Worm (Caenorhabditis elegans) whole organism, midembryonic: Measurements from ENCODE around the gene fkb-6.

Experiments used
- T22C8.4 ChIP-seq: fragments of 200-800 bp; sonication (Bioruptor generic); IDR thresholded peaks from 2 replicates; pipeline ENCODE4 v1.3.6; 2022; ENCODE audit warnings: missing genetic modification characterization, missing compliant biosample characterization
- cog-1 ChIP-seq: sonication (generic microtip); optimal IDR thresholded peaks from 2 replicates; lab custom pipeline; 2016; ENCODE audit warnings: missing genetic modification characterization, missing compliant biosample characterization
- flt-1 ChIP-seq: fragments of 200-800 bp; sonication (Bioruptor generic); IDR thresholded peaks from 2 replicates; pipeline ENCODE4 v1.3.6; 2022; ENCODE audit warnings: missing genetic modification characterization, missing compliant biosample characterization
- klf-2 ChIP-seq: fragments of 200-800 bp; sonication (Bioruptor generic); conservative IDR thresholded peaks from 2 replicates; pipeline ENCODE4 v1.3.6; 2022; ENCODE audit warnings: missing genetic modification reagents, missing genetic modification characterization, missing compliant biosample characterization
- med-1 ChIP-seq: sonication (generic microtip); optimal IDR thresholded peaks from 2 replicates; lab custom pipeline; 2017; ENCODE audit warnings: missing genetic modification characterization, mild to moderate bottlenecking, missing compliant biosample characterization, antibody characterized with exemption, missing genetic modification reagents; ENCODE audit not compliant: insufficient read depth
- ref-1 ChIP-seq: fragments of 200-800 bp; sonication (Bioruptor generic); conservative IDR thresholded peaks from 2 replicates; pipeline ENCODE4 v1.3.6; 2022; ENCODE audit warnings: missing genetic modification reagents, missing genetic modification characterization, missing compliant biosample characterization
- tab-1 ChIP-seq: fragments of 200-800 bp; sonication (Bioruptor generic); IDR thresholded peaks from 2 replicates; pipeline ENCODE4 v1.3.6; 2022; ENCODE audit warnings: missing genetic modification characterization, missing compliant biosample characterization
- ztf-23 ChIP-seq: fragments of 200-800 bp; sonication (Bioruptor generic); IDR thresholded peaks from 2 replicates; pipeline ENCODE4 v1.3.6; 2022; ENCODE audit warnings: missing genetic modification reagents, missing genetic modification characterization, missing compliant biosample characterization
- ztf-29 ChIP-seq: fragments of 200-800 bp; sonication (Bioruptor generic); IDR thresholded peaks from 2 replicates; pipeline ENCODE4 v1.3.6; 2022; ENCODE audit warnings: missing genetic modification reagents, missing genetic modification characterization, missing compliant biosample characterization

The fkb-6 gene

ce11 chrV:20847743-20848229, 1.8 kb downstream of the fkb-6 start:
- TF ChIP-seq ztf-23 (GFP tag; lab: Robert Waterston, UW) (no peak), ref-1 (no peak), T22C8.4 (no peak), flt-1 (GFP tag; lab: Robert Waterston, UW) (no peak), cog-1 (no peak), klf-2 (GFP tag; lab: Robert Waterston, UW) (no peak), tab-1 (GFP tag; lab: Robert Waterston, UW) (no peak), med-1 (no peak), ztf-29 (GFP tag; lab: Robert Waterston, UW) (no peak)

- no peak for TF ChIP-seq flt-1 (GFP tag; lab: Robert Waterston, UW)
Observed at ce11 chrV:20850580-20850979, 4.6 kb downstream of the fkb-6 start, which contains the start of gene clec-264. Gene clec-264, minus strand, starts transcription at chrV:20850701.

ce11 chrV:20851847-20852386, 6.0 kb downstream of the fkb-6 start, which contains the start of gene ndua-1:
Gene ndua-1, minus strand, starts transcription at chrV:20851897.
- no peak for TF ChIP-seq T22C8.4
- TF ChIP-seq ztf-29 (GFP tag; lab: Robert Waterston, UW): no peak
- peak; percentile 65; the same call in 1 of the 2 replicates for TF ChIP-seq flt-1 (GFP tag; lab: Robert Waterston, UW)
- TF ChIP-seq tab-1 (GFP tag; lab: Robert Waterston, UW): peak; percentile 41; the same call in 1 of the 2 replicates
- TF ChIP-seq med-1: peak; percentile 41
- TF ChIP-seq ztf-23 (GFP tag; lab: Robert Waterston, UW): peak; percentile 57; the same call in 1 of the 2 replicates
- no peak for TF ChIP-seq klf-2 (GFP tag; lab: Robert Waterston, UW)
- no peak for TF ChIP-seq cog-1
- no peak for TF ChIP-seq ref-1

DNA sequence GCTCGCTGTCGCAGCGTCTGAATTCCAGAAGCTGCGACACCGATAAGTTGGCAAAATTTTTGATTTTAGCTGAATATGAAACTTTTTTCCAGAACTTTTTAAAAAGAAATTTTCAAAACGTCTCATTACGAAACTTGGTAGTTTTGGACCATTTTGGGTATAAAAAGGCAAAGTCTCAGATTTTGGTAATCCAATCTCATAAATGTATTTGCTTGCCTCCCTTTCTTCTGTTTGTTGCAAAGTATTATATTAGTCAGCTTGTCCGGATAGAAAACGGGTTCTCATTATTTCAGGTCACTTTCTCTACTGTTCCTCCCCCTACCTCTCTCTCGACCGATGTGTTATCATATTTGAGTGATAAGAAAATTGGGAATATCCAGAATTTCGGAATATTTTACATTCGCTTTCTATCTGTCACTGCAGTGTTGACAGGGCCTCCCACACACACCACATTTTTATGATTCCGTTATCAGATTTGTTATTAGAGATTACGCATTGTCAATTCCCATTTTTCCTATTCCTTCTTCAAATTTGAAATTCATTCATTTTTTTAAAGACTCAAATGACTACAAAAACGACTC, 7.7 kb downstream of the fkb-6 start, which contains the start of gene F31D4.5:
Gene F31D4.5, plus strand, starts transcription at position 491 of the 581 bp plus-strand sequence.
- TF ChIP-seq klf-2 (GFP tag; lab: Robert Waterston, UW): no peak
- no peak for TF ChIP-seq ztf-29 (GFP tag; lab: Robert Waterston, UW)
- TF ChIP-seq flt-1 (GFP tag; lab: Robert Waterston, UW): no peak
- no peak for TF ChIP-seq cog-1
- TF ChIP-seq T22C8.4: no peak
- TF ChIP-seq ref-1: no peak
- TF ChIP-seq tab-1 (GFP tag; lab: Robert Waterston, UW): no peak
- no peak for TF ChIP-seq ztf-23 (GFP tag; lab: Robert Waterston, UW)
- no peak for TF ChIP-seq med-1

DNA sequence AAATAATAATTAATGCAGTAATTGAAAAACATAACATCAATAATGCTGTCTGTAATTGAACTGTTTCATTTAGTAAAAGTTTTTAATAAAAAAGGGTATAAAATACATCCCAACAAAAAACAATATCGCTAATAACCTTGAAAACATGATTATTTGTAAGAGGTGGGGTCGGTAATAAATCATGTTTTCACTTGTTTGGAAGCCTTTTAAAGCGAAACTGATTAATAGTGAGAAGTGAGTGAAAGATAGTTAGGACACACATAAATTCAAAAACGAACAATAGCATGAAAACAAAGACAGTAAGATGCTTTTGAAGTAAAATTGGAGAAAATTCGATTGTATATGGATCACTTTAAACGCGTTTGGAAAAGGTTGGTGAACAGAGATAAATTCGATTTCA, 15.1 kb downstream of the fkb-6 start, which contains the start of gene try-4:
Gene try-4, minus strand, starts transcription at position 74 of the 400 bp plus-strand sequence.
- TF ChIP-seq cog-1: no peak

ce11 chrV:20862681-20863080, 16.7 kb downstream of the fkb-6 start, which contains the start of gene twk-35:
Gene twk-35, plus strand, starts transcription at chrV:20862981.
- TF ChIP-seq ztf-23 (GFP tag; lab: Robert Waterston, UW) (no peak), cog-1 (no peak), flt-1 (GFP tag; lab: Robert Waterston, UW) (no peak), ref-1 (no peak), klf-2 (GFP tag; lab: Robert Waterston, UW) (no peak), ztf-29 (GFP tag; lab: Robert Waterston, UW) (no peak), T22C8.4 (no peak), tab-1 (GFP tag; lab: Robert Waterston, UW) (no peak), med-1 (no peak)

- no peak for TF ChIP-seq klf-2 (GFP tag; lab: Robert Waterston, UW)
- no peak for TF ChIP-seq ztf-23 (GFP tag; lab: Robert Waterston, UW)
- TF ChIP-seq cog-1: no peak
- TF ChIP-seq T22C8.4: no peak
Observed at ce11 chrV:20866406-20866805, 20.4 kb downstream of the fkb-6 start.

DNA sequence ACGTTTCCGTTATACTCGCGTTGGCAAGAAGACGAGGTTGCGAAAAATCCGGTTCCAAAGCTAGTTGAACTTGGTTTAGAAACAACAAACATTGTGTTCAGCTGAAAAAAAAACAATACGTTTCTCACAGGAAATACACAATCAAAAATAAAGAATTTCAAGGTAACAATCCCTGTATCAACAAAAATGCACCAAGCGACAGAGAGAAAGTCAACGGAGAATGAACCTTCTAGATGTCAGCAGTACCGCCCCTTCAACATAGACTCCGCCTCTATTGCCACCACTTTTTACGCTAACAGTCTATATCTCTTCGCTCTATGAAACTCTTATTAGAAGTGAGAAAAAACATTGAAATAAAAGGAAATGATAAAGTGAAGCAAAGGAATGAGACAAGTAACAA, 22.4 kb downstream of the fkb-6 start, which contains the start of gene F31D4.8:
Gene F31D4.8, minus strand, starts transcription at position 101 of the 400 bp plus-strand sequence.
- TF ChIP-seq tab-1 (GFP tag; lab: Robert Waterston, UW) (no peak), med-1 (no peak), ztf-23 (GFP tag; lab: Robert Waterston, UW) (no peak), ref-1 (no peak), klf-2 (GFP tag; lab: Robert Waterston, UW) (no peak), flt-1 (GFP tag; lab: Robert Waterston, UW) (no peak), ztf-29 (GFP tag; lab: Robert Waterston, UW) (no peak), cog-1 (no peak), T22C8.4 (no peak)

DNA sequence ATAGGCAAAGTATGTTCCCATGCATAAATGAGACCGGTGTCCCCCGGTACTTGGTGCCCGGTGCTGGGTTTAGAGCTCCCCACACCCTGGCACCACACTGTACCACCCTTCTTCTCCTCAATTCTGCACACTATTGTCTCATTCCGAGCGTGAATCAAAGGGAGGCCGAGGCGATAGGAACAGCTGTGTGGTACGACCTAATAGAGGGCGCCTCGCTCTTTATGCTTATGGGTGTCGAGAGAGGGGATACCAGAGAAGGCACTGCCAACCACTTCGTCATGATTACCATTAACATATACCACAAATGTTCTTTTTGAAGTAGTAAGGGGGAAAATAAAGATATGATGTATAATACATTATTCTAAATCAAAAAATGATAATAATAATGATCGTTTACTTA, 24.7 kb downstream of the fkb-6 start:
- TF ChIP-seq ztf-29 (GFP tag; lab: Robert Waterston, UW) (no peak), T22C8.4 (no peak), ref-1 (no peak), ztf-23 (GFP tag; lab: Robert Waterston, UW) (no peak), flt-1 (GFP tag; lab: Robert Waterston, UW) (no peak), klf-2 (GFP tag; lab: Robert Waterston, UW) (no peak), tab-1 (GFP tag; lab: Robert Waterston, UW) (no peak)

DNA sequence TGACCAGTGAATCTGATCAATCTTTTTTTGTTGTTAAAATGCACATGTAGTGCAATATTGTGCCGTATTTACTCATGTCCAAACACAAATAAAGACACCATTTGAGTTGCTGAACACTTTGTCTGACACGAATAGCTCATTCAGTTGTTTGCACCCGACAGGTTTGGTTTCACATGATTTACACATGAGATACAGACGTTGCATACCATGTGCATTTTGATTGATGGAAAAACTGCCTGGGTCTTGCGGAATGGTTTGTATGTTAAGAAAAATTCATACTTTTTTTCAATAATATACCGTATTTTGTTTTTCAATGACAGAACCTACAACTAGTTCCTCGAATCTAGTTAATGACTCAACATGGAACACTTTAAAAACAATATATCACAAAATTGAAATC, 25.2 kb downstream of the fkb-6 start:
- no peak for TF ChIP-seq tab-1 (GFP tag; lab: Robert Waterston, UW)
- no peak for TF ChIP-seq ztf-23 (GFP tag; lab: Robert Waterston, UW)
- no peak for TF ChIP-seq flt-1 (GFP tag; lab: Robert Waterston, UW)
- no peak for TF ChIP-seq ref-1
- no peak for TF ChIP-seq T22C8.4
- no peak for TF ChIP-seq med-1
- TF ChIP-seq ztf-29 (GFP tag; lab: Robert Waterston, UW): no peak
- no peak for TF ChIP-seq klf-2 (GFP tag; lab: Robert Waterston, UW)
- no peak for TF ChIP-seq cog-1
